Worm (Caenorhabditis elegans) whole organism, late embryonic: ENCODE data around the gene his-69.

Experiments
- C08G9.2 ChIP-seq: sonication (generic microtip); optimal IDR thresholded peaks from 2 replicates; lab custom pipeline; 2016; ENCODE audit warnings: mild to moderate bottlenecking, missing genetic modification characterization, moderate library complexity, missing compliant biosample characterization
- C38D4.7 ChIP-seq: fragments of 200-800 bp; sonication (Bioruptor generic); optimal IDR thresholded peaks from 2 replicates; lab custom pipeline; 2018; ENCODE audit warnings: mild to moderate bottlenecking, missing genetic modification characterization, moderate library complexity, missing compliant biosample characterization
- F13H6.1 ChIP-seq: sonication (generic microtip); optimal IDR thresholded peaks from 2 replicates; lab custom pipeline; 2016; ENCODE audit warnings: missing genetic modification characterization, missing compliant biosample characterization
- K09A11.1 ChIP-seq: sonication (generic microtip); optimal IDR thresholded peaks from 2 replicates; lab custom pipeline; 2017; ENCODE audit warnings: antibody characterized with exemption, mild to moderate bottlenecking, missing genetic modification characterization, missing compliant biosample characterization; ENCODE audit not compliant: insufficient read depth
- ama-1 ChIP-seq: fragments of 150-350 bp; optimal IDR thresholded peaks from 2 replicates; lab custom pipeline; 2014
- ceh-14 ChIP-seq: sonication (generic microtip); optimal IDR thresholded peaks from 2 replicates; lab custom pipeline; 2016; ENCODE audit warnings: missing genotype, missing genetic modification characterization, missing compliant biosample characterization
- ceh-19 ChIP-seq: fragments of 200-800 bp; sonication (Bioruptor generic); optimal IDR thresholded peaks from 2 replicates; lab custom pipeline; 2018; ENCODE audit warnings: mild to moderate bottlenecking, missing genetic modification characterization, missing compliant biosample characterization
- ceh-2 ChIP-seq: sonication (generic microtip); optimal IDR thresholded peaks from 2 replicates; lab custom pipeline; 2016; ENCODE audit warnings: missing genotype, missing genetic modification characterization, missing compliant biosample characterization
- ceh-22 ChIP-seq: sonication (generic microtip); optimal IDR thresholded peaks from 2 replicates; lab custom pipeline; 2017; ENCODE audit warnings: missing biosample characterization, missing genetic modification characterization
- ceh-24 ChIP-seq: sonication (generic microtip); optimal IDR thresholded peaks from 2 replicates; lab custom pipeline; 2016; ENCODE audit warnings: mild to moderate bottlenecking, missing genetic modification characterization, missing compliant biosample characterization
- ceh-31 ChIP-seq: sonication (generic microtip); optimal IDR thresholded peaks from 2 replicates; lab custom pipeline; 2016; ENCODE audit warnings: missing genetic modification characterization, missing compliant biosample characterization
- ceh-34 ChIP-seq: sonication (generic microtip); optimal IDR thresholded peaks from 2 replicates; lab custom pipeline; 2016; ENCODE audit warnings: mild to moderate bottlenecking, missing genetic modification characterization, missing compliant biosample characterization
- ceh-45 ChIP-seq: fragments of 200-800 bp; sonication (Bioruptor generic); IDR thresholded peaks from 2 replicates; pipeline ENCODE4 v1.3.6; 2022; ENCODE audit warnings: missing genetic modification reagents, missing genetic modification characterization, missing compliant biosample characterization
- ceh-9 ChIP-seq: sonication (generic microtip); optimal IDR thresholded peaks from 2 replicates; lab custom pipeline; 2016; ENCODE audit warnings: mild to moderate bottlenecking, missing genetic modification characterization, inconsistent platforms, missing compliant biosample characterization
- dmd-4 ChIP-seq: sonication (generic microtip); optimal IDR thresholded peaks from 2 replicates; lab custom pipeline; 2016; ENCODE audit warnings: borderline replicate concordance, missing genetic modification characterization, missing compliant biosample characterization
- dve-1 ChIP-seq: sonication (generic microtip); optimal IDR thresholded peaks from 2 replicates; lab custom pipeline; 2017; ENCODE audit warnings: antibody characterized with exemption, mild to moderate bottlenecking, missing genetic modification characterization, missing compliant biosample characterization
- elt-2 ChIP-seq: sonication (generic microtip); optimal IDR thresholded peaks from 2 replicates; lab custom pipeline; 2016; ENCODE audit warnings: missing genetic modification reagents, missing genetic modification characterization, missing compliant biosample characterization
- ets-4 ChIP-seq: sonication (generic microtip); optimal IDR thresholded peaks from 2 replicates; lab custom pipeline; 2016; ENCODE audit warnings: missing genetic modification characterization, missing compliant biosample characterization
- eyg-1 ChIP-seq: sonication (generic microtip); optimal IDR thresholded peaks from 2 replicates; lab custom pipeline; 2016; ENCODE audit warnings: missing genotype, missing genetic modification characterization, missing compliant biosample characterization
- fkh-10 ChIP-seq: fragments of 150-350 bp; optimal IDR thresholded peaks from 2 replicates; lab custom pipeline; 2014; ENCODE audit warnings: missing biosample characterization, missing genetic modification reagents, missing genetic modification characterization
- gmeb-2 ChIP-seq: sonication (generic microtip); optimal IDR thresholded peaks from 2 replicates; lab custom pipeline; 2016; ENCODE audit warnings: missing genetic modification characterization, inconsistent platforms, missing compliant biosample characterization
- hlh-13 ChIP-seq: fragments of 200-800 bp; sonication (Bioruptor generic); optimal IDR thresholded peaks from 2 replicates; lab custom pipeline; 2018; ENCODE audit warnings: mild to moderate bottlenecking, missing genetic modification characterization, missing compliant biosample characterization
- hlh-15 ChIP-seq: sonication (generic microtip); optimal IDR thresholded peaks from 2 replicates; lab custom pipeline; 2016; ENCODE audit warnings: missing genetic modification characterization, missing compliant biosample characterization
- hlh-30 ChIP-seq: sonication (generic microtip); optimal IDR thresholded peaks from 2 replicates; lab custom pipeline; 2017; ENCODE audit warnings: antibody characterized with exemption, missing genetic modification characterization, missing compliant biosample characterization; ENCODE audit not compliant: insufficient read depth
- hlh-8 ChIP-seq: sonication (generic microtip); optimal IDR thresholded peaks from 2 replicates; lab custom pipeline; 2016; ENCODE audit warnings: missing genotype, missing genetic modification characterization, missing compliant biosample characterization
- lim-6 ChIP-seq: sonication (generic microtip); optimal IDR thresholded peaks from 2 replicates; lab custom pipeline; 2016; ENCODE audit warnings: missing genetic modification characterization, missing compliant biosample characterization
- madf-2 ChIP-seq: sonication (generic microtip); optimal IDR thresholded peaks from 2 replicates; lab custom pipeline; 2017; ENCODE audit warnings: missing genetic modification characterization, missing compliant biosample characterization
- mec-3 ChIP-seq: sonication (generic microtip); optimal IDR thresholded peaks from 2 replicates; lab custom pipeline; 2016; ENCODE audit warnings: borderline replicate concordance, missing genetic modification characterization, missing compliant biosample characterization
- nhr-11 ChIP-seq: fragments of 150-350 bp; optimal IDR thresholded peaks from 2 replicates; lab custom pipeline; 2014; ENCODE audit warnings: missing biosample characterization, missing genetic modification characterization
- npax-4 ChIP-seq: sonication (generic microtip); optimal IDR thresholded peaks from 2 replicates; lab custom pipeline; 2016; ENCODE audit warnings: missing genetic modification characterization, missing compliant biosample characterization
- pax-1 ChIP-seq: fragments of 150-350 bp; optimal IDR thresholded peaks from 2 replicates; lab custom pipeline; 2014; ENCODE audit warnings: missing biosample characterization, missing genetic modification characterization
- pqm-1 ChIP-seq: sonication (generic microtip); optimal IDR thresholded peaks from 2 replicates; lab custom pipeline; 2016; ENCODE audit warnings: missing genetic modification characterization, missing compliant biosample characterization
- pros-1 ChIP-seq: fragments of 150-350 bp; optimal IDR thresholded peaks from 2 replicates; lab custom pipeline; 2014; ENCODE audit warnings: missing biosample characterization, missing genetic modification reagents, missing genetic modification characterization
- ref-2 ChIP-seq: sonication (generic microtip); optimal IDR thresholded peaks from 2 replicates; lab custom pipeline; 2016; ENCODE audit warnings: missing genetic modification characterization, missing compliant biosample characterization
- sox-4 ChIP-seq: sonication (generic microtip); optimal IDR thresholded peaks from 2 replicates; lab custom pipeline; 2017; ENCODE audit warnings: mild to moderate bottlenecking, missing genetic modification characterization, inconsistent platforms, missing compliant biosample characterization
- syd-9 ChIP-seq: sonication (generic microtip); optimal IDR thresholded peaks from 2 replicates; lab custom pipeline; 2016; ENCODE audit warnings: mild to moderate bottlenecking, missing genetic modification characterization, moderate library complexity, missing compliant biosample characterization
- tbx-2 ChIP-seq: sonication (generic microtip); optimal IDR thresholded peaks from 2 replicates; lab custom pipeline; 2016; ENCODE audit warnings: missing genetic modification characterization, missing compliant biosample characterization
- ttx-3 ChIP-seq: sonication (generic microtip); optimal IDR thresholded peaks from 2 replicates; lab custom pipeline; 2016; ENCODE audit warnings: missing genetic modification reagents, missing genetic modification characterization, missing compliant biosample characterization
- unc-42 ChIP-seq: sonication (generic microtip); optimal IDR thresholded peaks from 2 replicates; lab custom pipeline; 2016; ENCODE audit warnings: missing genotype, missing genetic modification characterization, missing compliant biosample characterization
- unc-86 ChIP-seq: sonication (generic microtip); optimal IDR thresholded peaks from 2 replicates; lab custom pipeline; 2016; ENCODE audit warnings: missing genetic modification characterization, missing compliant biosample characterization
- ztf-16 ChIP-seq: sonication (generic microtip); optimal IDR thresholded peaks from 2 replicates; lab custom pipeline; 2017; ENCODE audit warnings: missing genetic modification characterization, missing compliant biosample characterization

his-69 gene

DNA sequence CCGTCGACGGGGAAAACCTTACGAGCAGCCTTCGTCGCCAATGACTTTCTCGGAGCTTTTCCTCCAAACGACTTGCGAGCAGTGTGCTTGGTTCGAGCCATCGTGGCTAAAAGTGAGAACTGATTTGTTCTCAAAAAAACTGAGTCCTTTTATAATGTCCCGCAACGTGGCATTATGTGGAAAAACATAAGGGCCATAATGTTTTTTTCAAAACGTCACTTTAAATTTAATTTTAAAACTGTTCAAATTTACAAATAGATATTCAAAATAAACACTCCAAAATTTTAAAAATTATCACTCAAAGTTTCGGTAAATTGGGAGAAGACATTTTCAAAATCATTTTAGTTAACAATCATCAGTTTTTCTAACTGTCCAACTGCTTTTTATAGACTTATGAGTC, 1.5 kb upstream of the his-69 start, which contains the start of gene his-70:
Gene his-70, minus strand, starts transcription at position 101 of the 400 bp plus-strand sequence.
- TF ChIP-seq hlh-8 = no peak
- no peak for TF ChIP-seq madf-2 (tag; lab: Kevin White, UChicago)
- no peak for TF ChIP-seq hlh-15 (tag; lab: Kevin White, UChicago)
- no peak for TF ChIP-seq ttx-3
- no peak for TF ChIP-seq unc-42 (tag; lab: Kevin White, UChicago)
- TF ChIP-seq npax-4 (tag; lab: Kevin White, UChicago) = no peak
- TF ChIP-seq C08G9.2 (tag; lab: Kevin White, UChicago) = no peak
- TF ChIP-seq eyg-1 (tag; lab: Kevin White, UChicago) = no peak
- TF ChIP-seq ets-4 (tag; lab: Kevin White, UChicago) = no peak
- no peak for TF ChIP-seq syd-9
- no peak for TF ChIP-seq unc-86 (tag; lab: Kevin White, UChicago)
- TF ChIP-seq ceh-24 (tag; lab: Kevin White, UChicago) = no peak
- no peak for TF ChIP-seq C38D4.7 (GFP tag; lab: Kevin White, UChicago)
- TF ChIP-seq pqm-1 (tag; lab: Kevin White, UChicago) = no peak
- no peak for TF ChIP-seq dmd-4 (tag; lab: Kevin White, UChicago)
- TF ChIP-seq fkh-10 (GFP tag; lab: Kevin White, UChicago) = no peak
- no peak for TF ChIP-seq ceh-34
- TF ChIP-seq lim-6 (tag; lab: Kevin White, UChicago) = no peak

- TF ChIP-seq unc-42 (tag; lab: Kevin White, UChicago) = peak; percentile 78
- TF ChIP-seq F13H6.1 (tag; lab: Kevin White, UChicago) = no peak
- TF ChIP-seq sox-4 (tag; lab: Kevin White, UChicago) = no peak
These were observed 649 bp downstream of the his-69 start, which contains the start of gene rcq-5 for ce11 chrIII:4057894-4058293. TSS of gene rcq-5 (minus strand) at chrIII:4057976.

DNA sequence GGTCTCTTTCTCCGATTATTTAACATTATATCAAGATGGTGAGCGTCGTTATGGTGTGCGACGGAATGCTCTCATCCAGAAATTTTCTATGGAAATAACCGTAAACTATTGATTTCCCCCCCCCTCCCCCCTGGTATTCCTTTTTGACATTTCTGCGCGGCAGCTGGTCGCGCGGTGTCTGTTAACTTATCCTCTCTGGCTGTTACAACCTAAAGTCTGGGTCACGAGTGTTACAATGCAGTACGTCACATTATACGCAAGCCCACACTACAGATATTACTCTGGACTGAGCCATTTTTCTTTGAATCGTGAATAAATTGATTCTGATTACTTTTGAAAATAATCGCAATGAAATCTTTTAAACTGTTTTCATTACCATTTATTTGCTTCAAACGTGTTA, 9.4 kb downstream of the his-69 start:
- TF ChIP-seq ama-1 (no peak), ceh-19 (GFP tag; lab: Kevin White, UChicago) (no peak), ceh-24 (tag; lab: Kevin White, UChicago) (no peak), hlh-30 (tag; lab: Kevin White, UChicago) (peak; percentile 57), unc-86 (tag; lab: Kevin White, UChicago) (no peak)

DNA sequence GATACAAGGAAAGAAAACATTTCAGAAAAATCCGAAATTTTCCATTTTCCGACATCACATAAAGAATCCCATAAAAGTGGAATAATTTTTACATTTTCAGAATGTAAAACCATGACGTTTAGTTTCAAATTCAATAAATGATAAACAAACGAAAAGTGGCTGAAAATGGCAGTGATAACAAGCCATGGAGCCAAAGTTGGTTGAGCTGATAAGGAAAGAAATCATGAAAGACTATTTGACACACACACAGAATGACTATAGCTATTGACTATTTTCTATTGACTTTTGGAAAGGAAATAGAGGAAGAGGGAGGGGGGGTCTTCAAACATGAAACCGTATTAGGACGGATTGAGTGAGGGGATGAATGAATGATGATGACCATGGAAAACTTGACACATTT, 18.8 kb downstream of the his-69 start:
- no peak for TF ChIP-seq ceh-45 (GFP tag; lab: Robert Waterston, UW)
- peak; percentile 80 for TF ChIP-seq elt-2 (tag; lab: Kevin White, UChicago)
- TF ChIP-seq, all 69 proteins: peak for 1

DNA sequence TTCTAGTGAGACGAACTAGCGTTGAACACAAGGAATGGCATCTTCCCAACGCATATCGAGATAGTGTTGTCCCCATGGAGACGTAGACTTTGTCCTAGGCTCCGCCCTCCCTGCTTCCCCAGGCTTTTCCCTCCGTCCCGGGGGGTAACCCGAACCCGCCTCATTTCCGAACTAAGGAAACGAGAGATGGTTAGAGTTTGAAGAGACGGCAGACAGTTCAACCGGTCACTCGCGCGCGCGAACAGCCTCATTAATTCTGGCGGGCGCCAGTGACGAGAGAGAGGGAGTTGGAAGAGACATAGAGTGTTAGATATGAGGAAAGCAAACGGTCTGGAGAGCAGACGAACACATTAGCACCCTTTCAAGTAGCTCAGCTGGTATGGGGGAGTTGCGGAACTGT, 21.2 kb downstream of the his-69 start:
- TF ChIP-seq pax-1 = no peak
- TF ChIP-seq ztf-16 (tag; lab: Kevin White, UChicago) = no peak
- TF ChIP-seq pqm-1 (tag; lab: Kevin White, UChicago) = no peak
- TF ChIP-seq mec-3 (tag; lab: Kevin White, UChicago) = no peak
- no peak for TF ChIP-seq dve-1
- TF ChIP-seq ref-2 (tag; lab: Kevin White, UChicago) = peak; percentile 33
- peak; percentile 29 for TF ChIP-seq C08G9.2 (tag; lab: Kevin White, UChicago)
- TF ChIP-seq ets-4 (tag; lab: Kevin White, UChicago) = peak; percentile 3
- TF ChIP-seq ama-1 = no peak
- peak; percentile 32 for TF ChIP-seq unc-42 (tag; lab: Kevin White, UChicago)
- no peak for TF ChIP-seq hlh-13 (GFP tag; lab: Kevin White, UChicago)
- TF ChIP-seq ceh-22 (tag; lab: Kevin White, UChicago) = no peak
- no peak for TF ChIP-seq ceh-9 (tag; lab: Kevin White, UChicago)
- no peak for TF ChIP-seq lim-6 (tag; lab: Kevin White, UChicago)
- no peak for TF ChIP-seq K09A11.1 (tag; lab: Kevin White, UChicago)
- TF ChIP-seq ceh-2 (tag; lab: Kevin White, UChicago) = peak; percentile 29
- peak; percentile 28 for TF ChIP-seq syd-9
- peak; percentile 22 for TF ChIP-seq ceh-19 (GFP tag; lab: Kevin White, UChicago)
- no peak for TF ChIP-seq hlh-30 (tag; lab: Kevin White, UChicago)
- TF ChIP-seq tbx-2 = peak; percentile 51
- peak; percentile 42 for TF ChIP-seq ceh-14 (tag; lab: Kevin White, UChicago)
- no peak for TF ChIP-seq nhr-11 (tag; lab: Kevin White, UChicago)
- TF ChIP-seq ceh-31 = peak; percentile 44
- peak; percentile 91 for TF ChIP-seq ceh-34
- peak; percentile 31 for TF ChIP-seq pros-1 (tag; lab: Kevin White, UChicago)
- no peak for TF ChIP-seq gmeb-2 (tag; lab: Kevin White, UChicago)
